Worm (Caenorhabditis elegans) whole organism, L1 larva: ENCODE results near the gene prdx-3.

Experiments used
- C16A3.4 ChIP-seq: fragments of 150-350 bp; optimal IDR thresholded peaks from 2 replicates; lab custom pipeline; 2014; ENCODE audit warnings: missing biosample characterization, missing genetic modification characterization
- F16B12.6 ChIP-seq: fragments of 150-350 bp; optimal IDR thresholded peaks from 2 replicates; lab custom pipeline; 2014; ENCODE audit warnings: missing biosample characterization, missing genetic modification characterization
- aha-1 ChIP-seq: fragments of 150-350 bp; optimal IDR thresholded peaks from 2 replicates; lab custom pipeline; 2014; ENCODE audit warnings: missing biosample characterization, missing genetic modification characterization
- ama-1 ChIP-seq: fragments of 150-350 bp; optimal IDR thresholded peaks from 2 replicates; lab custom pipeline; 2014
- ceh-82 ChIP-seq, 3 experiments: fragments of 150-350 bp in 1 of 3; sonication (generic microtip) in 2 of 3; optimal IDR thresholded peaks; 2 replicates each; lab custom pipeline; 2014 to 2017; ENCODE audit warnings: missing biosample characterization in 3 of 3, missing genetic modification characterization in 3 of 3
- ceh-88 ChIP-seq: fragments of 200-800 bp; sonication (Bioruptor generic); IDR thresholded peaks from 2 replicates; pipeline ENCODE4 v1.3.6; 2022; ENCODE audit warnings: missing genetic modification characterization, missing compliant biosample characterization
- dpl-1 ChIP-seq, 3 experiments: fragments of 150-350 bp in 2 of 3; sonication (generic microtip) in 1 of 3; optimal IDR thresholded peaks; 2 replicates each; lab custom pipeline; 2014 to 2017; ENCODE audit warnings: missing biosample characterization in 3 of 3, missing genetic modification characterization in 3 of 3, missing genetic modification reagents in 3 of 3
- dsc-1 ChIP-seq: sonication (generic microtip); optimal IDR thresholded peaks from 2 replicates; lab custom pipeline; 2016; ENCODE audit warnings: mild to moderate bottlenecking, missing genetic modification characterization, missing compliant biosample characterization
- efl-1 ChIP-seq, 4 experiments: fragments of 150-350 bp; optimal IDR thresholded peaks in 3 of 4; peaks in 1 of 4; 1 replicate in 1 of 4; 2 replicates in 3 of 4; lab custom pipeline; 2014; ENCODE audit warnings: missing biosample characterization in 2 of 4, missing genetic modification characterization in 2 of 4, missing genetic modification reagents in 2 of 4
- fkh-4 ChIP-seq: sonication (generic microtip); optimal IDR thresholded peaks from 2 replicates; lab custom pipeline; 2016; ENCODE audit warnings: missing compliant biosample characterization, missing genetic modification characterization, borderline replicate concordance
- fkh-8 ChIP-seq: sonication (generic microtip); optimal IDR thresholded peaks from 2 replicates; lab custom pipeline; 2016; ENCODE audit warnings: mild to moderate bottlenecking, missing genetic modification characterization, missing compliant biosample characterization
- hlh-17 ChIP-seq: fragments of 200-800 bp; sonication (Bioruptor generic); optimal IDR thresholded peaks from 2 replicates; lab custom pipeline; 2018; ENCODE audit warnings: missing genetic modification characterization, mild to moderate bottlenecking, missing compliant biosample characterization, moderate library complexity, borderline replicate concordance
- hpl-2 ChIP-seq: fragments of 150-350 bp; optimal IDR thresholded peaks from 2 replicates; lab custom pipeline; 2014; ENCODE audit warnings: missing biosample characterization, missing genetic modification reagents, missing genetic modification characterization
- jun-1 ChIP-seq: fragments of 150-350 bp; optimal IDR thresholded peaks from 2 replicates; lab custom pipeline; 2014; ENCODE audit warnings: missing biosample characterization, missing genetic modification reagents, missing genetic modification characterization
- lin-13 ChIP-seq: fragments of 150-350 bp; optimal IDR thresholded peaks from 2 replicates; lab custom pipeline; 2014; ENCODE audit warnings: missing biosample characterization, missing genetic modification reagents, missing genetic modification characterization
- lin-15B ChIP-seq: fragments of 150-350 bp; sonication (generic microtip); optimal IDR thresholded peaks from 3 replicates; lab custom pipeline; 2014; ENCODE audit warnings: missing biosample characterization, missing genetic modification characterization
- lin-35 ChIP-seq, 2 experiments: fragments of 150-350 bp; optimal IDR thresholded peaks; 2 replicates each; lab custom pipeline; 2014; ENCODE audit warnings: missing biosample characterization in 2 of 2, missing genetic modification characterization in 2 of 2, missing genetic modification reagents in 2 of 2
- lin-39 ChIP-seq: fragments of 150-350 bp; optimal IDR thresholded peaks from 2 replicates; lab custom pipeline; 2014; ENCODE audit warnings: missing biosample characterization, missing genetic modification reagents, missing genetic modification characterization
- lir-3 ChIP-seq: sonication (generic microtip); optimal IDR thresholded peaks from 2 replicates; lab custom pipeline; 2016; ENCODE audit warnings: mild to moderate bottlenecking, missing genetic modification characterization, moderate library complexity, missing compliant biosample characterization; ENCODE audit not compliant: poor library complexity
- lsy-2 ChIP-seq, 2 experiments: fragments of 150-350 bp; optimal IDR thresholded peaks; 2 replicates each; lab custom pipeline; 2014; ENCODE audit warnings: missing biosample characterization in 2 of 2, missing genetic modification characterization in 2 of 2
- mab-9 ChIP-seq: fragments of 200-800 bp; sonication (Bioruptor generic); IDR thresholded peaks from 2 replicates; pipeline ENCODE4 v1.3.6; 2022; ENCODE audit warnings: missing genetic modification reagents, missing genetic modification characterization, missing compliant biosample characterization
- mef-2 ChIP-seq: fragments of 150-350 bp; optimal IDR thresholded peaks from 2 replicates; lab custom pipeline; 2014; ENCODE audit warnings: missing biosample characterization, missing genetic modification characterization
- mep-1 ChIP-seq: fragments of 150-350 bp; optimal IDR thresholded peaks from 2 replicates; lab custom pipeline; 2014; ENCODE audit warnings: missing biosample characterization, missing genetic modification characterization
- nhr-11 ChIP-seq: fragments of 150-350 bp; optimal IDR thresholded peaks from 2 replicates; lab custom pipeline; 2014; ENCODE audit warnings: missing biosample characterization, missing genetic modification characterization
- nhr-19 ChIP-seq: fragments of 200-800 bp; sonication (Bioruptor generic); conservative IDR thresholded peaks from 2 replicates; pipeline ENCODE4 v1.3.6; 2022; ENCODE audit warnings: missing genetic modification characterization, missing compliant biosample characterization
- nhr-20 ChIP-seq: sonication (generic microtip); optimal IDR thresholded peaks from 2 replicates; lab custom pipeline; 2016; ENCODE audit warnings: mild to moderate bottlenecking, missing genetic modification characterization, missing compliant biosample characterization
- nhr-28 ChIP-seq: fragments of 150-350 bp; optimal IDR thresholded peaks from 2 replicates; lab custom pipeline; 2014; ENCODE audit warnings: missing biosample characterization, missing genetic modification characterization
- nhr-47 ChIP-seq: sonication (generic microtip); optimal IDR thresholded peaks from 2 replicates; lab custom pipeline; 2016; ENCODE audit warnings: mild to moderate bottlenecking, missing genetic modification characterization, moderate library complexity, missing compliant biosample characterization
- nhr-77 ChIP-seq: fragments of 150-350 bp; optimal IDR thresholded peaks from 2 replicates; lab custom pipeline; 2014; ENCODE audit warnings: missing biosample characterization, missing genetic modification characterization
- nhr-85 ChIP-seq: sonication (generic microtip); peaks from one replicate; lab custom pipeline; 2016; ENCODE audit warnings: missing genetic modification characterization, inconsistent platforms, missing compliant biosample characterization
- pag-3 ChIP-seq: sonication (generic microtip); optimal IDR thresholded peaks from 2 replicates; lab custom pipeline; 2017; ENCODE audit warnings: missing genetic modification characterization, mild to moderate bottlenecking, missing compliant biosample characterization, antibody characterized with exemption, borderline replicate concordance; ENCODE audit not compliant: insufficient read depth
- rnt-1 ChIP-seq: sonication (generic microtip); optimal IDR thresholded peaks from 2 replicates; lab custom pipeline; 2016; ENCODE audit warnings: mild to moderate bottlenecking, missing genetic modification characterization, moderate library complexity, missing compliant biosample characterization
- skn-1 ChIP-seq: fragments of 150-350 bp; optimal IDR thresholded peaks from 2 replicates; lab custom pipeline; 2014; ENCODE audit warnings: missing biosample characterization, missing genetic modification characterization
- snu-23 ChIP-seq: sonication (generic microtip); optimal IDR thresholded peaks from 2 replicates; lab custom pipeline; 2016; ENCODE audit warnings: missing genetic modification characterization, missing compliant biosample characterization
- sptf-1 ChIP-seq: fragments of 150-350 bp; optimal IDR thresholded peaks from 2 replicates; lab custom pipeline; 2014; ENCODE audit warnings: missing biosample characterization, missing genetic modification characterization
- sup-37 ChIP-seq: fragments of 200-800 bp; sonication (Bioruptor generic); optimal IDR thresholded peaks from 2 replicates; lab custom pipeline; 2018; ENCODE audit warnings: mild to moderate bottlenecking, missing genetic modification characterization, missing compliant biosample characterization
- swsn-7 ChIP-seq: sonication (generic microtip); optimal IDR thresholded peaks from 2 replicates; lab custom pipeline; 2016; ENCODE audit warnings: missing genetic modification characterization, missing compliant biosample characterization
- unc-30 ChIP-seq: sonication (generic microtip); optimal IDR thresholded peaks from 2 replicates; lab custom pipeline; 2017; ENCODE audit warnings: missing biosample characterization, missing genetic modification characterization
- unc-86 ChIP-seq: sonication (generic microtip); optimal IDR thresholded peaks from 2 replicates; lab custom pipeline; 2016; ENCODE audit warnings: missing genetic modification characterization, missing compliant biosample characterization
- ztf-11 ChIP-seq, 2 experiments: sonication (generic microtip); optimal IDR thresholded peaks; 2 replicates each; lab custom pipeline; 2016 to 2017; ENCODE audit warnings: missing genetic modification characterization in 2 of 2, missing biosample characterization in 1 of 2, missing compliant biosample characterization in 1 of 2

prdx-3 gene

ce11 chrIII:4379717-4380116 is 27.5 kb upstream of the prdx-3 start, which contains the start of gene B0284.3:
TSS of gene B0284.3 (minus strand) at chrIII:4379817.
- no peak for TF ChIP-seq nhr-77
- no peak for TF ChIP-seq ztf-11 (tag; optimal IDR thresholded peaks at IDR 0.05; lab: Kevin White, UChicago)
- TF ChIP-seq nhr-11 (tag; lab: Kevin White, UChicago), result no peak
- TF ChIP-seq rnt-1 (tag; lab: Kevin White, UChicago), result no peak
- no peak for TF ChIP-seq snu-23 (GFP tag; lab: Kevin White, UChicago)
- no peak for TF ChIP-seq unc-86
- TF ChIP-seq lin-13 (GFP tag; lab: Kevin White, UChicago), result no peak
- TF ChIP-seq lin-39, result no peak
- no peak for TF ChIP-seq nhr-28 (tag; lab: Kevin White, UChicago)
- TF ChIP-seq sptf-1 (tag; lab: Kevin White, UChicago), result no peak
- TF ChIP-seq ceh-88 (GFP tag; lab: Robert Waterston, UW), result no peak
- no peak for TF ChIP-seq mef-2 (tag; lab: Kevin White, UChicago)
- no peak for TF ChIP-seq nhr-85 (tag; lab: Kevin White, UChicago)
- no peak for TF ChIP-seq unc-30 (tag; lab: Kevin White, UChicago)
- TF ChIP-seq hpl-2 (GFP tag; lab: Kevin White, UChicago), result no peak
- TF ChIP-seq, all 84 proteins: peak for 0

DNA sequence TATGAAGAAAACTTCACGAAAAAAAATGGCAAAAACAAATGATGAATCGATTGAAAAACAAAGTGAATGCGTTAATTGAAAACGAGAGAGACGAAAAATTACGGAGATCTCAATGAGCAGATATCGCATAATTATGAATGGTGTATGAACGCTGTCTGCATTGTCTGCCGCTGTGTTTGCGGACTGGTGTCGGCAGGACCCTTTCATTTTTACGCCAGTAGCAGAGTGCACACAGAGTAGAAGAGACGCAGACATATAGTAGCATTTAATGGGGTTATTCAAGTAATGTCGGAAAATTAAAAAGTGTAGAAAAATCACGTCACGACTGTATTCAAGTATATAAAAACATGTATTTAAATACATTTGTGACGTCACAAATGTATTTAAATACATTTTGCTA is 26.4 kb upstream of the prdx-3 start:
- TF ChIP-seq dpl-1 (GFP tag; optimal IDR thresholded peaks at IDR 0.05; lab: Kevin White, UChicago) (peak in 1 of 3 experiments; percentile 43), C16A3.4 (tag; lab: Kevin White, UChicago) (no peak), nhr-19 (GFP tag; lab: Robert Waterston, UW) (peak; percentile 9; the same call in 1 of the 2 replicates), efl-1 (optimal IDR thresholded peaks at IDR 0.05; lab: Kevin White, UChicago) (peak; percentile 51 to 53), efl-1 (GFP tag; optimal IDR thresholded peaks at IDR 0.05 in 1 of 2; lab: Kevin White, UChicago) (peak; percentile 52 to 90), F16B12.6 (tag; lab: Kevin White, UChicago) (peak; percentile 78), rnt-1 (tag; lab: Kevin White, UChicago) (peak; percentile 42), nhr-20 (tag; lab: Kevin White, UChicago) (no peak), lin-35 (GFP tag; optimal IDR thresholded peaks at IDR 0.05; lab: Kevin White, UChicago) (peak in 1 of 2 experiments; percentile 48), swsn-7 (tag; lab: Kevin White, UChicago) (peak; percentile 13), ceh-82 (tag; optimal IDR thresholded peaks at IDR 0.05; lab: Kevin White, UChicago) (peak in 1 of 3 experiments; percentile 43), aha-1 (tag; lab: Kevin White, UChicago) (no peak), mep-1 (peak; percentile 42), lsy-2 (tag; optimal IDR thresholded peaks at IDR 0.05; lab: Kevin White, UChicago) (peak in 1 of 2 experiments; percentile 54)

ce11 chrIII:4381343-4381742 is 25.9 kb upstream of the prdx-3 start, which contains the start of gene pals-27:
TSS of gene pals-27 (plus strand) at chrIII:4381643.
- TF ChIP-seq lir-3 (tag; lab: Kevin White, UChicago) (no peak), unc-30 (tag; lab: Kevin White, UChicago) (no peak), ceh-88 (GFP tag; lab: Robert Waterston, UW) (no peak), pag-3 (tag; lab: Kevin White, UChicago) (no peak), lin-13 (GFP tag; lab: Kevin White, UChicago) (no peak), skn-1 (tag; lab: Kevin White, UChicago) (no peak), lin-15B (tag; lab: Kevin White, UChicago) (no peak), lsy-2 (tag; optimal IDR thresholded peaks at IDR 0.05; lab: Kevin White, UChicago) (no peak), lin-35 (GFP tag; optimal IDR thresholded peaks at IDR 0.05; lab: Kevin White, UChicago) (no peak), fkh-4 (no peak), sup-37 (GFP tag; lab: Kevin White, UChicago) (no peak), nhr-47 (no peak), dsc-1 (tag; lab: Kevin White, UChicago) (no peak), jun-1 (tag; lab: Kevin White, UChicago) (no peak), mab-9 (GFP tag; lab: Robert Waterston, UW) (no peak), ama-1 (no peak), swsn-7 (tag; lab: Kevin White, UChicago) (no peak), hlh-17 (no peak), fkh-8 (tag; lab: Kevin White, UChicago) (no peak)
